Worm (Caenorhabditis elegans) whole organism, young adult: ENCODE results near the gene cah-2.

Experiments
- B0261.1 ChIP-seq: sonication (generic microtip); optimal IDR thresholded peaks from 2 replicates; lab custom pipeline; 2016; ENCODE audit warnings: mild to moderate bottlenecking, missing genetic modification characterization, moderate library complexity, missing compliant biosample characterization
- F57C9.4 ChIP-seq: sonication (generic microtip); optimal IDR thresholded peaks from 2 replicates; lab custom pipeline; 2017; ENCODE audit warnings: mild to moderate bottlenecking, missing genetic modification characterization, missing compliant biosample characterization
- ceh-79 ChIP-seq: sonication (generic microtip); optimal IDR thresholded peaks from 2 replicates; lab custom pipeline; 2017; ENCODE audit warnings: mild to moderate bottlenecking, missing genetic modification characterization, missing compliant biosample characterization
- ceh-91 ChIP-seq: fragments of 200-800 bp; sonication (Bioruptor generic); IDR thresholded peaks from 2 replicates; pipeline ENCODE4 v1.3.6; 2022; ENCODE audit warnings: missing genetic modification reagents, missing genetic modification characterization, missing compliant biosample characterization

DNA sequence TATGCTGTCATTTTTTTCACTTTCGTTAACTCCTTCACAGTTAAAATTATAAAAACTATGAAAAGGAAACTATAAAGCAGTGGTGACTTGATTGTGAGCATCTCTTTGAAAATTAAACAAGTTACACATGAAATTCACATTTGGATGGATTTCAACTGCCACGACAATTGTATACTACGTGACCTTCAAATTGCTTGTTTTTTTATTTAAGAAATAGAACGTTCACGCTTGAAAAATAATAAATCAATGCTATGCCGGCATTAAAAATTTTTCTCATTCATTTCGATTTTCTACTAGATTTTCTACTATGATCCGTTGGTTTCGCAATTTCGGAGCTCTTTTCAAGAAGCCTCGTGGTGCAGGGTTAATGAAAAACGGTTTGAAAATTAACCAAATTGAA lies 42.5 kb upstream of the cah-2 start, which contains the start of the genes ZK1290.7 and rnh-1.1:
- TF ChIP-seq ceh-91 (GFP tag; lab: Robert Waterston, UW) (no peak), ceh-79 (no peak), B0261.1 (tag; lab: Kevin White, UChicago) (no peak), F57C9.4 (tag; lab: Kevin White, UChicago) (no peak)
